Worm (Caenorhabditis elegans) whole organism, midembryonic: ENCODE measurements around the gene cnc-9.

Experiments used
- cog-1 ChIP-seq: sonication (generic microtip); optimal IDR thresholded peaks from 2 replicates; lab custom pipeline; 2016; ENCODE audit warnings: missing genetic modification characterization, missing compliant biosample characterization
- flt-1 ChIP-seq: fragments of 200-800 bp; sonication (Bioruptor generic); IDR thresholded peaks from 2 replicates; pipeline ENCODE4 v1.3.6; 2022; ENCODE audit warnings: missing genetic modification characterization, missing compliant biosample characterization
- klf-2 ChIP-seq: fragments of 200-800 bp; sonication (Bioruptor generic); conservative IDR thresholded peaks from 2 replicates; pipeline ENCODE4 v1.3.6; 2022; ENCODE audit warnings: missing genetic modification reagents, missing genetic modification characterization, missing compliant biosample characterization
- ref-1 ChIP-seq: fragments of 200-800 bp; sonication (Bioruptor generic); conservative IDR thresholded peaks from 2 replicates; pipeline ENCODE4 v1.3.6; 2022; ENCODE audit warnings: missing genetic modification reagents, missing genetic modification characterization, missing compliant biosample characterization
- ztf-23 ChIP-seq: fragments of 200-800 bp; sonication (Bioruptor generic); IDR thresholded peaks from 2 replicates; pipeline ENCODE4 v1.3.6; 2022; ENCODE audit warnings: missing genetic modification reagents, missing genetic modification characterization, missing compliant biosample characterization
- ztf-29 ChIP-seq: fragments of 200-800 bp; sonication (Bioruptor generic); IDR thresholded peaks from 2 replicates; pipeline ENCODE4 v1.3.6; 2022; ENCODE audit warnings: missing genetic modification reagents, missing genetic modification characterization, missing compliant biosample characterization

- TF ChIP-seq ref-1 (GFP tag; lab: Robert Waterston, UW) (no peak), ztf-23 (GFP tag; lab: Robert Waterston, UW) (no peak), flt-1 (GFP tag; lab: Robert Waterston, UW) (no peak), cog-1 (tag; lab: Kevin White, UChicago) (no peak), ztf-29 (GFP tag; lab: Robert Waterston, UW) (no peak), klf-2 (GFP tag; lab: Robert Waterston, UW) (no peak)
Measured at ce11 chrV:7420162-7420561, 20.2 kb upstream of the cnc-9 start, which contains the start of gene srxa-4.
